Worm (Caenorhabditis elegans) whole organism, L1 larva: ENCODE results near the gene K02A6.4.

Experiments used
- irx-1 ChIP-seq: sonication (generic microtip); optimal IDR thresholded peaks from 2 replicates; lab custom pipeline; 2016; ENCODE audit warnings: missing genetic modification characterization, missing compliant biosample characterization
- nhr-76 ChIP-seq: sonication (generic microtip); optimal IDR thresholded peaks from 2 replicates; lab custom pipeline; 2017; ENCODE audit warnings: missing biosample characterization, missing genetic modification characterization

DNA sequence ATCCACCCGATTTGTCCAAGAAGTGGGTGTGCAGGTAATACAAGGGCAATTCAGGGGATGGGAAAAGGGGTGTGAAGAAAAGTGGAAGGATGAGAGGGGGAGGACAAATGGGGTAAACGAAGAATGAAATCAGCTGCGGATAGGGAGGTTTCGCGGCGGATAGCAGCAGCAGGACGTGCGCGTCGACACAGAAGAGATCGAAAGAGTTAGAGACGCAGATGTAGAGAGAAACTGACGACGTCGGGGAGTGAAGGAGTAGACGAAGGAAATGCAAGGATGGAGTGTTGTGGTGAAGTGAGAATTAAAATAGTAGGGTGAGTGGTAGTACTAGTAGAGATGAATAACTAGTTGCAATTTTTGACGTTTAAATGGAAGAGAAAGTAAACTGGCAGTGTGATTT lies 33.7 kb upstream of the K02A6.4 start, which contains the start of gene M60.6:
- no peak for TF ChIP-seq irx-1
- no peak for TF ChIP-seq nhr-76 (tag; lab: Kevin White, UChicago)
